Worm (Caenorhabditis elegans): ENCODE measurements around the gene F16G10.10.

F16G10.10 gene

DNA sequence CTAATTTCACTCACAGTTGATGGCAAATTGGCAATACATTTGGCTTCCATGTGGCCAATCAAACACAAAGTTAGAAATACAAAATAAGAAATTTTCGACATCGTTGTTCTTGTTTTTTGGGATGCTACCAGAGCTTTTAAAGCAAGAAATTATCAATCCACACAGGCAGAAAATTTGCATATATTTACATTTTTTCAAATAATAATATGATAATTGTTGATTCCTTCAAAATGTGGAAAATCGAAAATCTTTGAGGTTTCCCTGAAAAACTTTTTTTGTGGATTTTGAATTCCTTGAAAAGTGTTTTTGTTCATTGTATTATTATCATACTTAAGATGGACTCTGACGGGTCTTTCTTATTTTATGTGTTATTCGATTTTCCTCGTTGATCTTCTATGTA, at the start of gene F16G10.10:
TSS of gene F16G10.10 (minus strand) at position 101 of the 400 bp plus-strand sequence.
- TF ChIP-seq nhr-10 (tag; optimal IDR thresholded peaks at IDR 0.05) (no peak), T26A8.4 (GFP tag; IDR thresholded peaks at IDR 0.05) (no peak), madf-9 (GFP tag; conservative IDR thresholded peaks at IDR 0.05) (no peak), tra-1 (GFP tag; IDR thresholded peaks at IDR 0.05) (no peak), daf-12 (tag; optimal IDR thresholded peaks at IDR 0.05) (no peak), nhr-76 (tag; optimal IDR thresholded peaks at IDR 0.05) (no peak), nhr-6 (tag; optimal IDR thresholded peaks at IDR 0.05) (no peak), ceh-82 (tag; optimal IDR thresholded peaks at IDR 0.05) (no peak), rbr-2 (tag; optimal IDR thresholded peaks at IDR 0.05) (no peak), mdl-1 (tag; optimal IDR thresholded peaks at IDR 0.05) (no peak)

DNA sequence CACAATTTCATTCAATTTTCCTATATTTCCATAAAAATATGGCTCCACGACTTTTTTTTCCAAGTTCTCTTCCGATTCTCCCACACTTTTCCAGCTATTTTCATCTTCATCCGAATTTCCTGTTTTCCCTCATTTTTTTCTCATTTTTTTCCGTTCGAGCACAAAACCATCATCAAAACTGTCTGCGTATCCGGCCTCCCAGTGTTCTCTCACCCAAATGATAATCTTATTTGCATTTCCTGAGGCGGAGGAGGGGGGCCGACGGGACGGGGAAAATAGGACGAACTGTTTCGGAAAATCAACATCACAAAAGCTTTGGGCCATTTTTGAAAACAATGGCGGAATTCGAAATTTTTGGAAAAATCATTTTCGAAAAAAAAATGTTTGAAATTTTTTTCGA, 49.5 kb upstream of the F16G10.10 start:
- TF ChIP-seq tag-97 (GFP tag; IDR thresholded peaks at IDR 0.05) = no peak
- no peak for TF ChIP-seq vab-7 (GFP tag; IDR thresholded peaks at IDR 0.05)
- TF ChIP-seq daf-16 (GFP tag; optimal IDR thresholded peaks at IDR 0.05) = no peak
- TF ChIP-seq daf-16 (tag; optimal IDR thresholded peaks at IDR 0.05) = no peak
- TF ChIP-seq tra-1 (GFP tag; IDR thresholded peaks at IDR 0.05) = no peak
- TF ChIP-seq ceh-32 (tag; optimal IDR thresholded peaks at IDR 0.05; ENCODE audit: poor library complexity) = no peak
- TF ChIP-seq F44E2.7 (GFP tag; IDR thresholded peaks at IDR 0.05) = no peak
- TF ChIP-seq aly-2 (tag; optimal IDR thresholded peaks at IDR 0.05) = no peak
- no peak for TF ChIP-seq cey-2 (tag; optimal IDR thresholded peaks at IDR 0.05; ENCODE audit: borderline replicate concordance, insufficient read depth)

DNA sequence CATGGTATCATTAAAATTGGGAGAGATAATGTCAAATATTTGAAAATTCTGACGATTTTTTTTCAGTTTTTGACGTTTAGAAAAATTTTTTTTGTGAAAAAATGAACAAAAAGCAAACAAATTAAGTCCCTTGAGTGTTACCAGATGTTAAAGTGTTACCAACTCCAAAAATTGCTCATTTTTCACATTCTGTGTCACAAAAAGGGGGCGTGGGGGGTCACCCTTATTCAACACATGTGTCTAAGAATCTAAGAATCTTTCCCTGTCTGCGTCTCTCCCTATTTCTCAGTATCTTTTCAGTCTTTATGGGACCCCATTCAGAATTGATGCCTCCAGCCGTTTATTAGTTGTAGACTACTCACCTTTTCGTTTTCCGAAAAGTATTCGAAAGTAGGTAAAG, 48.2 kb upstream of the F16G10.10 start:
- TF ChIP-seq zip-11 (GFP tag; IDR thresholded peaks at IDR 0.05) = no peak
- TF ChIP-seq egl-43 (GFP tag; IDR thresholded peaks at IDR 0.05) = no peak
- TF ChIP-seq nhr-28 (tag; optimal IDR thresholded peaks at IDR 0.05) = no peak
- TF ChIP-seq tag-97 (GFP tag; IDR thresholded peaks at IDR 0.05) = no peak
- no peak for TF ChIP-seq sdz-12 (GFP tag; optimal IDR thresholded peaks at IDR 0.05)
- TF ChIP-seq T20F7.1 (GFP tag; optimal IDR thresholded peaks at IDR 0.05) = no peak
- no peak for TF ChIP-seq ces-1 (GFP tag; optimal IDR thresholded peaks at IDR 0.05)
- no peak for TF ChIP-seq lin-15B (tag; optimal IDR thresholded peaks at IDR 0.05)
- no peak for TF ChIP-seq D1046.2 (GFP tag; IDR thresholded peaks at IDR 0.05)
- no peak for TF ChIP-seq Y105C5A.15 (GFP tag; IDR thresholded peaks at IDR 0.05)
- no peak for TF ChIP-seq daf-16 (GFP tag; optimal IDR thresholded peaks at IDR 0.05)
- no peak for TF ChIP-seq daf-16 (tag; optimal IDR thresholded peaks at IDR 0.05)
- no peak for TF ChIP-seq Y75B8A.6 (GFP tag; IDR thresholded peaks at IDR 0.05)
- no peak for TF ChIP-seq lin-39 (tag; optimal IDR thresholded peaks at IDR 0.05)
- no peak for TF ChIP-seq daf-8 (GFP tag; IDR thresholded peaks at IDR 0.05)
- TF ChIP-seq Y5F2A.4 (GFP tag; optimal IDR thresholded peaks at IDR 0.05) = no peak
- TF ChIP-seq php-3 (GFP tag; IDR thresholded peaks at IDR 0.05) = no peak
- no peak for TF ChIP-seq hlh-30 (tag; optimal IDR thresholded peaks at IDR 0.05; ENCODE audit: insufficient read depth)
- TF ChIP-seq mes-2 (tag; optimal IDR thresholded peaks at IDR 0.05; ENCODE audit: poor library complexity, severe bottlenecking) = no peak
- TF ChIP-seq aha-1 (tag) = no peak
- TF ChIP-seq madf-9 (GFP tag; conservative IDR thresholded peaks at IDR 0.05) = no peak

ce11 chrII:2438180-2438579, 47.4 kb upstream of the F16G10.10 start:
- no peak for TF ChIP-seq nhr-76 (tag; optimal IDR thresholded peaks at IDR 0.05)
- no peak for TF ChIP-seq ZK337.2 (GFP tag; IDR thresholded peaks at IDR 0.05)
- TF ChIP-seq spr-3 (GFP tag; optimal IDR thresholded peaks at IDR 0.05) = no peak
- no peak for TF ChIP-seq daf-16 (GFP tag; optimal IDR thresholded peaks at IDR 0.05)
- peak; percentile 2 for TF ChIP-seq daf-16 (tag; optimal IDR thresholded peaks at IDR 0.05)
- no peak for TF ChIP-seq nhr-48 (tag; optimal IDR thresholded peaks at IDR 0.05)
- no peak for TF ChIP-seq tra-1 (GFP tag; IDR thresholded peaks at IDR 0.05)
- no peak for TF ChIP-seq nhr-111 (GFP tag; optimal IDR thresholded peaks at IDR 0.05)
- no peak for TF ChIP-seq fkh-10 (GFP tag; optimal IDR thresholded peaks at IDR 0.05)
- peak; percentile 71 for TF ChIP-seq pqm-1 (tag; optimal IDR thresholded peaks at IDR 0.05)
